Worm (Caenorhabditis elegans): ENCODE data around the gene pos-1.

The pos-1 gene

ce11 chrV:8403152-8403551 is 10.7 kb upstream of the pos-1 start:
- TF ChIP-seq attf-4 (tag; optimal IDR thresholded peaks at IDR 0.05) (no peak), nhr-76 (tag; optimal IDR thresholded peaks at IDR 0.05) (no peak), fos-1 (tag; optimal IDR thresholded peaks at IDR 0.05) (no peak), ceh-28 (tag; optimal IDR thresholded peaks at IDR 0.05) (no peak), dmd-6 (GFP tag; IDR thresholded peaks at IDR 0.05) (peak; percentile 60), hif-1 (tag; optimal IDR thresholded peaks at IDR 0.05) (peak in 1 of 2 experiments; percentile 35), spr-3 (GFP tag; optimal IDR thresholded peaks at IDR 0.05) (no peak), zip-2 (tag; optimal IDR thresholded peaks at IDR 0.05) (no peak), mes-2 (tag; optimal IDR thresholded peaks at IDR 0.05; ENCODE audit: poor library complexity, severe bottlenecking) (peak; percentile 33), dpl-1 (GFP tag; optimal IDR thresholded peaks at IDR 0.05) (no peak), duxl-1 (tag; optimal IDR thresholded peaks at IDR 0.05; ENCODE audit: poor library complexity) (no peak), lin-13 (GFP tag; optimal IDR thresholded peaks at IDR 0.05) (no peak), F44E2.7 (GFP tag; IDR thresholded peaks at IDR 0.05) (no peak), mep-1 (tag; optimal IDR thresholded peaks at IDR 0.05) (no peak), php-3 (GFP tag; IDR thresholded peaks at IDR 0.05) (no peak), aha-1 (tag) (no peak), nhr-77 (tag; optimal IDR thresholded peaks at IDR 0.05) (no peak), madf-5 (GFP tag; IDR thresholded peaks at IDR 0.05) (no peak), nhr-48 (tag; optimal IDR thresholded peaks at IDR 0.05) (no peak), lsy-2 (tag; optimal IDR thresholded peaks at IDR 0.05) (no peak), ZK337.2 (GFP tag; IDR thresholded peaks at IDR 0.05) (no peak), ceh-82 (tag; optimal IDR thresholded peaks at IDR 0.05) (no peak), F49E8.2 (tag; optimal IDR thresholded peaks at IDR 0.05; ENCODE audit: borderline replicate concordance) (no peak), nhr-10 (tag; optimal IDR thresholded peaks at IDR 0.05) (no peak), lin-1 (GFP tag; IDR thresholded peaks at IDR 0.05) (0 out of 2 replicates have a peak, but pooled peaks have one; percentile 43), nhr-28 (tag; optimal IDR thresholded peaks at IDR 0.05) (peak; percentile 7), hlh-11 (tag; optimal IDR thresholded peaks at IDR 0.05) (peak; percentile 80), ctbp-1 (GFP tag; IDR thresholded peaks at IDR 0.05) (no peak), ces-1 (GFP tag; optimal IDR thresholded peaks at IDR 0.05) (no peak), zfp-3 (GFP tag; conservative IDR thresholded peaks at IDR 0.05) (no peak), cey-2 (tag; optimal IDR thresholded peaks at IDR 0.05; ENCODE audit: borderline replicate concordance, insufficient read depth) (peak; percentile 8), dve-1 (tag; optimal IDR thresholded peaks at IDR 0.05; ENCODE audit: insufficient read depth) (peak; percentile 46), snpc-1.2 (GFP tag; IDR thresholded peaks at IDR 0.05) (no peak), R02D3.7 (tag; optimal IDR thresholded peaks at IDR 0.05) (no peak), tra-1 (GFP tag; IDR thresholded peaks at IDR 0.05) (0 out of 2 replicates have a peak, but pooled peaks have one; percentile 47), mxl-3 (GFP tag; optimal IDR thresholded peaks at IDR 0.05) (peak; percentile 41), zag-1 (tag; optimal IDR thresholded peaks at IDR 0.05) (no peak), hlh-30 (tag; optimal IDR thresholded peaks at IDR 0.05; ENCODE audit: insufficient read depth) (peak; percentile 73), skn-1 (tag; optimal IDR thresholded peaks at IDR 0.05) (no peak), spr-1 (tag; optimal IDR thresholded peaks at IDR 0.05) (no peak), nhr-6 (tag; optimal IDR thresholded peaks at IDR 0.05) (no peak), pha-4 (GFP tag; IDR thresholded peaks at IDR 0.05) (no peak), pha-4 (tag; optimal IDR thresholded peaks at IDR 0.05) (no peak), T26A8.4 (GFP tag; IDR thresholded peaks at IDR 0.05) (no peak), tag-97 (GFP tag; IDR thresholded peaks at IDR 0.05) (no peak), mdl-1 (tag; optimal IDR thresholded peaks at IDR 0.05) (peak in 1 of 2 experiments; percentile 64), egl-27 (tag; optimal IDR thresholded peaks at IDR 0.05) (no peak), set-16 (GFP tag; IDR thresholded peaks at IDR 0.05) (no peak), daf-12 (tag; optimal IDR thresholded peaks at IDR 0.05) (no peak), daf-16 (GFP tag; optimal IDR thresholded peaks at IDR 0.05) (no peak), daf-16 (tag; optimal IDR thresholded peaks at IDR 0.05) (peak; percentile 37), unc-130 (GFP tag; optimal IDR thresholded peaks at IDR 0.05) (no peak)
